Worm (Caenorhabditis elegans) whole organism, young adult: ENCODE measurements around the gene F12E12.6.

ENCODE experiments used
- B0261.1 ChIP-seq: sonication (generic microtip); optimal IDR thresholded peaks from 2 replicates; lab custom pipeline; 2016; ENCODE audit warnings: mild to moderate bottlenecking, missing genetic modification characterization, moderate library complexity, missing compliant biosample characterization
- C06A6.2 ChIP-seq: fragments of 200-800 bp; sonication (Bioruptor generic); conservative IDR thresholded peaks from 2 replicates; pipeline ENCODE4 v1.3.6; 2022; ENCODE audit warnings: missing genetic modification characterization, missing compliant biosample characterization
- D2030.7 ChIP-seq: fragments of 200-800 bp; sonication (Bioruptor generic); IDR thresholded peaks from 2 replicates; pipeline ENCODE4 v1.3.6; 2022; ENCODE audit warnings: missing genetic modification reagents, missing genetic modification characterization, missing compliant biosample characterization
- F10E7.11 ChIP-seq: sonication (generic microtip); optimal IDR thresholded peaks from 2 replicates; lab custom pipeline; 2017; ENCODE audit warnings: mild to moderate bottlenecking, missing genetic modification characterization, moderate library complexity, missing compliant biosample characterization
- F33H1.4 ChIP-seq: fragments of 200-800 bp; sonication (Bioruptor generic); IDR thresholded peaks from 2 replicates; pipeline ENCODE4 v1.3.6; 2022; ENCODE audit warnings: missing genetic modification reagents, missing genetic modification characterization, missing compliant biosample characterization
- F49E8.2 ChIP-seq: sonication (generic microtip); optimal IDR thresholded peaks from 3 replicates; lab custom pipeline; 2017; ENCODE audit warnings: missing genetic modification characterization, mild to moderate bottlenecking, missing compliant biosample characterization, antibody characterized with exemption, moderate library complexity; ENCODE audit not compliant: insufficient read depth
- F52B5.7 ChIP-seq: sonication (generic microtip); optimal IDR thresholded peaks from 2 replicates; lab custom pipeline; 2016; ENCODE audit warnings: mild to moderate bottlenecking, missing genetic modification characterization, missing compliant biosample characterization
- Y53G8AR.9 ChIP-seq: fragments of 200-800 bp; sonication (Bioruptor generic); conservative IDR thresholded peaks from 2 replicates; pipeline ENCODE4 v1.3.6; 2022; ENCODE audit warnings: missing genetic modification reagents, missing genetic modification characterization, missing compliant biosample characterization
- Y56A3A.18 ChIP-seq: fragments of 200-800 bp; sonication (Bioruptor generic); IDR thresholded peaks from 2 replicates; pipeline ENCODE4 v1.3.6; 2022; ENCODE audit warnings: missing genetic modification reagents, missing genetic modification characterization, missing compliant biosample characterization
- ama-1 ChIP-seq, 3 experiments: fragments of 150-350 bp in 1 of 3; sonication (generic microtip) in 2 of 3; optimal IDR thresholded peaks; 2 replicates each; lab custom pipeline; 2014 to 2018; ENCODE audit warnings: missing biosample characterization in 2 of 3, missing genetic modification characterization in 2 of 3, missing genetic modification reagents in 2 of 3
- atf-7 ChIP-seq: sonication (generic microtip); optimal IDR thresholded peaks from 2 replicates; lab custom pipeline; 2017; ENCODE audit warnings: mild to moderate bottlenecking, missing genetic modification characterization, missing compliant biosample characterization
- athp-1 ChIP-seq: sonication (generic microtip); optimal IDR thresholded peaks from 2 replicates; lab custom pipeline; 2017; ENCODE audit warnings: mild to moderate bottlenecking, missing genetic modification characterization, missing compliant biosample characterization
- attf-6 ChIP-seq: fragments of 200-800 bp; sonication (Bioruptor generic); IDR thresholded peaks from 2 replicates; pipeline ENCODE4 v1.3.6; 2022; ENCODE audit warnings: missing genetic modification reagents, missing genetic modification characterization, missing compliant biosample characterization
- bed-1 ChIP-seq: fragments of 200-800 bp; sonication (Bioruptor generic); IDR thresholded peaks from 2 replicates; pipeline ENCODE4 v1.3.6; 2022; ENCODE audit warnings: missing genetic modification reagents, missing genetic modification characterization, missing compliant biosample characterization
- cebp-1 ChIP-seq, 2 experiments: fragments of 200-800 bp in 1 of 2; sonication (Bioruptor generic) in 1 of 2; sonication (generic microtip) in 1 of 2; IDR thresholded peaks in 1 of 2; optimal IDR thresholded peaks in 1 of 2; 2 replicates each; pipeline versions ENCODE4 v1.3.6 to Lab custom; 2017 to 2022; ENCODE audit warnings: missing compliant biosample characterization in 2 of 2, missing genetic modification characterization in 2 of 2, mild to moderate bottlenecking in 1 of 2, missing genetic modification reagents in 1 of 2, moderate library complexity in 1 of 2
- ceh-100 ChIP-seq: fragments of 200-800 bp; sonication (Bioruptor generic); IDR thresholded peaks from 2 replicates; pipeline ENCODE4 v1.3.6; 2022; ENCODE audit warnings: missing genetic modification reagents, missing genetic modification characterization, missing compliant biosample characterization
- ceh-27 ChIP-seq: fragments of 200-800 bp; sonication (Bioruptor generic); optimal IDR thresholded peaks from 2 replicates; lab custom pipeline; 2018; ENCODE audit warnings: mild to moderate bottlenecking, missing genetic modification characterization, moderate library complexity, missing compliant biosample characterization
- ceh-58 ChIP-seq: fragments of 200-800 bp; sonication (Bioruptor generic); IDR thresholded peaks from 2 replicates; pipeline ENCODE4 v1.3.6; 2022; ENCODE audit warnings: missing genetic modification characterization, missing compliant biosample characterization
- ceh-79 ChIP-seq: sonication (generic microtip); optimal IDR thresholded peaks from 2 replicates; lab custom pipeline; 2017; ENCODE audit warnings: mild to moderate bottlenecking, missing genetic modification characterization, missing compliant biosample characterization
- ceh-91 ChIP-seq: fragments of 200-800 bp; sonication (Bioruptor generic); IDR thresholded peaks from 2 replicates; pipeline ENCODE4 v1.3.6; 2022; ENCODE audit warnings: missing genetic modification reagents, missing genetic modification characterization, missing compliant biosample characterization
- egl-18 ChIP-seq: fragments of 200-800 bp; sonication (Bioruptor generic); IDR thresholded peaks from 2 replicates; pipeline ENCODE4 v1.3.6; 2022; ENCODE audit warnings: missing genetic modification reagents, missing genetic modification characterization, missing compliant biosample characterization
- hmg-1.2 ChIP-seq: fragments of 200-800 bp; sonication (Bioruptor generic); IDR thresholded peaks from 2 replicates; pipeline ENCODE4 v1.3.6; 2022; ENCODE audit warnings: missing genetic modification reagents, missing genetic modification characterization, missing compliant biosample characterization
- lag-1 ChIP-seq: fragments of 200-800 bp; sonication (Bioruptor generic); IDR thresholded peaks from 2 replicates; pipeline ENCODE4 v1.3.6; 2022; ENCODE audit warnings: missing genetic modification reagents, missing genetic modification characterization, missing compliant biosample characterization
- lin-40 ChIP-seq: sonication (generic microtip); optimal IDR thresholded peaks from 2 replicates; lab custom pipeline; 2016; ENCODE audit warnings: missing genetic modification characterization, mild to moderate bottlenecking, missing compliant biosample characterization, missing genotype, missing genetic modification reagents
- lin-54 ChIP-seq: fragments of 200-800 bp; sonication (Bioruptor generic); optimal IDR thresholded peaks from 2 replicates; lab custom pipeline; 2018; ENCODE audit warnings: mild to moderate bottlenecking, missing genetic modification characterization, missing compliant biosample characterization
- lsl-1 ChIP-seq: fragments of 200-800 bp; sonication (Bioruptor generic); optimal IDR thresholded peaks from 2 replicates; lab custom pipeline; 2018; ENCODE audit warnings: mild to moderate bottlenecking, missing genetic modification characterization, moderate library complexity, missing compliant biosample characterization
- madf-8 ChIP-seq: fragments of 200-800 bp; sonication (Bioruptor generic); conservative IDR thresholded peaks from 2 replicates; pipeline ENCODE4 v1.3.6; 2022; ENCODE audit warnings: missing genetic modification reagents, missing genetic modification characterization, missing compliant biosample characterization
- mcd-1 ChIP-seq: fragments of 200-800 bp; sonication (Bioruptor generic); IDR thresholded peaks from 2 replicates; pipeline ENCODE4 v1.3.6; 2022; ENCODE audit warnings: missing genetic modification reagents, missing genetic modification characterization, missing compliant biosample characterization
- mxl-1 ChIP-seq: sonication (generic microtip); optimal IDR thresholded peaks from 2 replicates; lab custom pipeline; 2016; ENCODE audit warnings: missing genetic modification characterization, missing compliant biosample characterization
- nhr-27 ChIP-seq: fragments of 200-800 bp; sonication (Bioruptor generic); optimal IDR thresholded peaks from 2 replicates; lab custom pipeline; 2018; ENCODE audit warnings: mild to moderate bottlenecking, missing genetic modification characterization, moderate library complexity, missing compliant biosample characterization
- sdz-38 ChIP-seq: sonication (generic microtip); optimal IDR thresholded peaks from 2 replicates; lab custom pipeline; 2016; ENCODE audit warnings: missing genotype, missing genetic modification characterization, missing compliant biosample characterization
- snpc-1.1 ChIP-seq: sonication (generic microtip); optimal IDR thresholded peaks from 2 replicates; lab custom pipeline; 2017; ENCODE audit warnings: missing genetic modification characterization, mild to moderate bottlenecking, missing compliant biosample characterization, antibody characterized with exemption, moderate library complexity, missing genotype, missing genetic modification reagents; ENCODE audit not compliant: insufficient read depth
- somi-1 ChIP-seq: fragments of 200-800 bp; sonication (Bioruptor generic); optimal IDR thresholded peaks from 2 replicates; lab custom pipeline; 2018; ENCODE audit warnings: mild to moderate bottlenecking, missing genetic modification characterization, missing compliant biosample characterization
- tbp1 ChIP-seq: fragments of 200-800 bp; sonication (Bioruptor generic); optimal IDR thresholded peaks from 2 replicates; lab custom pipeline; 2018; ENCODE audit warnings: mild to moderate bottlenecking, missing genetic modification characterization, missing compliant biosample characterization
- unc-130 ChIP-seq: sonication (generic microtip); optimal IDR thresholded peaks from 2 replicates; lab custom pipeline; 2016; ENCODE audit warnings: missing genetic modification reagents, missing genetic modification characterization, missing compliant biosample characterization
- zim-3 ChIP-seq: sonication (generic microtip); optimal IDR thresholded peaks from 2 replicates; lab custom pipeline; 2017; ENCODE audit warnings: mild to moderate bottlenecking, missing genetic modification characterization, moderate library complexity, missing compliant biosample characterization
- ztf-25 ChIP-seq: fragments of 200-800 bp; sonication (Bioruptor generic); IDR thresholded peaks from 2 replicates; pipeline ENCODE4 v1.3.6; 2022; ENCODE audit warnings: missing genetic modification reagents, missing genetic modification characterization, missing compliant biosample characterization
- ztf-26 ChIP-seq: sonication (generic microtip); optimal IDR thresholded peaks from 2 replicates; lab custom pipeline; 2017; ENCODE audit warnings: missing genetic modification characterization, missing compliant biosample characterization
- ztf-6 ChIP-seq: fragments of 200-800 bp; sonication (Bioruptor generic); IDR thresholded peaks from 2 replicates; pipeline ENCODE4 v1.3.6; 2022; ENCODE audit warnings: missing genetic modification reagents, missing genetic modification characterization, missing compliant biosample characterization

F12E12.6 gene

ce11 chrII:3759010-3759409, 22.3 kb upstream of the F12E12.6 start, which contains the start of gene T24E12.12:
Gene T24E12.12, plus strand, starts transcription at chrII:3759290.
- TF ChIP-seq ceh-27 (GFP tag; lab: Kevin White, UChicago) (no peak), cebp-1 (GFP tag; IDR thresholded peaks at IDR 0.05; lab: Robert Waterston, UW) (no peak), cebp-1 (tag; optimal IDR thresholded peaks at IDR 0.05; lab: Kevin White, UChicago) (no peak), egl-18 (no peak), ceh-91 (GFP tag; lab: Robert Waterston, UW) (no peak), ztf-26 (tag; lab: Kevin White, UChicago) (no peak), F52B5.7 (tag; lab: Kevin White, UChicago) (no peak), atf-7 (tag; lab: Kevin White, UChicago) (no peak), D2030.7 (GFP tag; lab: Robert Waterston, UW) (no peak), ztf-25 (GFP tag; lab: Robert Waterston, UW) (no peak), somi-1 (GFP tag; lab: Kevin White, UChicago) (no peak), sdz-38 (tag; lab: Kevin White, UChicago) (no peak), athp-1 (tag; lab: Kevin White, UChicago) (no peak), mxl-1 (no peak)

ce11 chrII:3757499-3757898, 20.8 kb upstream of the F12E12.6 start, which contains the start of gene srx-111:
Gene srx-111, plus strand, starts transcription at chrII:3757799.
- TF ChIP-seq zim-3 (tag; lab: Kevin White, UChicago) (no peak), unc-130 (GFP tag; lab: Kevin White, UChicago) (no peak), lin-40 (no peak)

ce11 chrII:3753598-3753997, 16.9 kb upstream of the F12E12.6 start, which contains the start of gene rcd-1:
Gene rcd-1, plus strand, starts transcription at chrII:3753898.
- 0 out of 2 replicates have a peak, but pooled peaks have one; percentile 20 for TF ChIP-seq bed-1 (GFP tag; lab: Robert Waterston, UW)
- no peak for TF ChIP-seq lsl-1 (GFP tag; lab: Kevin White, UChicago)

- no peak for TF ChIP-seq cebp-1 (GFP tag; IDR thresholded peaks at IDR 0.05; lab: Robert Waterston, UW)
- no peak for TF ChIP-seq cebp-1 (tag; optimal IDR thresholded peaks at IDR 0.05; lab: Kevin White, UChicago)
- no peak for TF ChIP-seq nhr-27 (tag; lab: Kevin White, UChicago)
- TF ChIP-seq C06A6.2, result no peak
- no peak for TF ChIP-seq madf-8 (GFP tag; lab: Robert Waterston, UW)
- no peak for TF ChIP-seq tbp1
These were observed 15.4 kb upstream of the F12E12.6 start, which contains the start of gene sdz-11 for ce11 chrII:3752184-3752583. Gene sdz-11, minus strand, starts transcription at chrII:3752284.

ce11 chrII:3750685-3751084, 13.9 kb upstream of the F12E12.6 start, which contains the start of gene fbxb-91:
Gene fbxb-91, minus strand, starts transcription at chrII:3750785.
- TF ChIP-seq ztf-25 (GFP tag; lab: Robert Waterston, UW) (no peak), Y53G8AR.9 (no peak), lag-1 (GFP tag; lab: Robert Waterston, UW) (no peak), mcd-1 (GFP tag; lab: Robert Waterston, UW) (no peak), ama-1 (optimal IDR thresholded peaks at IDR 0.05; lab: Kevin White, UChicago) (no peak), ama-1 (GFP tag; optimal IDR thresholded peaks at IDR 0.05; lab: Kevin White, UChicago) (no peak), F49E8.2 (tag; lab: Kevin White, UChicago) (no peak), lin-40 (no peak), ztf-6 (GFP tag; lab: Robert Waterston, UW) (no peak), ceh-58 (no peak)

ce11 chrII:3748719-3749118, 12.0 kb upstream of the F12E12.6 start, which contains the start of gene fbxb-90:
Gene fbxb-90, minus strand, starts transcription at chrII:3748819.
- TF ChIP-seq F33H1.4 (GFP tag; lab: Robert Waterston, UW) (no peak), zim-3 (tag; lab: Kevin White, UChicago) (no peak), snpc-1.1 (tag; lab: Kevin White, UChicago) (no peak), ceh-27 (GFP tag; lab: Kevin White, UChicago) (no peak), ceh-58 (no peak), attf-6 (no peak), F10E7.11 (tag; lab: Kevin White, UChicago) (no peak), B0261.1 (no peak), sdz-38 (tag; lab: Kevin White, UChicago) (no peak), Y56A3A.18 (GFP tag; lab: Robert Waterston, UW) (no peak), lin-54 (GFP tag; lab: Kevin White, UChicago) (no peak), ceh-100 (GFP tag; lab: Robert Waterston, UW) (no peak), ceh-79 (tag; lab: Kevin White, UChicago) (no peak), hmg-1.2 (GFP tag; lab: Robert Waterston, UW) (no peak)
